Worm (Caenorhabditis elegans): ENCODE data around the gene C25H3.15.

C25H3.15 gene

DNA sequence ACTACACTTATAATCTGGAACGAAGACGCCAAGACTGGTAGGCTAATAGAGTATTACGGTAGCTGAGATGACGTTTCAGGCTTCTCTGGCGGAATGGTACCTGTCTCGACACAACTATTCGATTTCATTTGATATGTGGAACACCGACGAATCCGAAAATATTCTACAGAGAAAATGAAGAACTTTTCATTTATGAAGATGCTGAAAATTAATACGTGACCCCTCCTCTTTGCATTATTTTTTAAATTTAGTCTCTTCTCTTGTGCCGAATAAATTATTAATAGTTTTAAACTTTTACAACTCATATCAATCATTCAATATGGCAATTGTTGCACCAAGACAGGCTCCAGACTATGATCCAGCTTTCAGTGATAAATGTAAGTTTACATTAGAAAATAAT lies 862 bp downstream of the C25H3.15 start, which contains the start of gene C25H3.16:
TSS of gene C25H3.16 (plus strand) at position 301 of the 400 bp plus-strand sequence.
- TF ChIP-seq ets-4 (tag; optimal IDR thresholded peaks at IDR 0.05): no peak
- TF ChIP-seq tbx-2 (tag; optimal IDR thresholded peaks at IDR 0.05): no peak
- no peak for TF ChIP-seq elt-2 (tag; optimal IDR thresholded peaks at IDR 0.05)
- no peak for TF ChIP-seq ztf-16 (tag; optimal IDR thresholded peaks at IDR 0.05)
- no peak for TF ChIP-seq T23F11.4 (GFP tag; optimal IDR thresholded peaks at IDR 0.05)
- no peak for TF ChIP-seq sox-2 (GFP tag; IDR thresholded peaks at IDR 0.05)
- no peak for TF ChIP-seq unc-55 (GFP tag; optimal IDR thresholded peaks at IDR 0.05)
- no peak for TF ChIP-seq pha-4 (tag; optimal IDR thresholded peaks at IDR 0.05)
- no peak for TF ChIP-seq lin-11 (tag; optimal IDR thresholded peaks at IDR 0.05)
- TF ChIP-seq hlh-6 (tag; optimal IDR thresholded peaks at IDR 0.05): no peak
- TF ChIP-seq ttx-3 (tag; optimal IDR thresholded peaks at IDR 0.05): no peak
- TF ChIP-seq C08G9.2 (tag; optimal IDR thresholded peaks at IDR 0.05): no peak
- TF ChIP-seq syd-9 (tag; optimal IDR thresholded peaks at IDR 0.05): no peak

DNA sequence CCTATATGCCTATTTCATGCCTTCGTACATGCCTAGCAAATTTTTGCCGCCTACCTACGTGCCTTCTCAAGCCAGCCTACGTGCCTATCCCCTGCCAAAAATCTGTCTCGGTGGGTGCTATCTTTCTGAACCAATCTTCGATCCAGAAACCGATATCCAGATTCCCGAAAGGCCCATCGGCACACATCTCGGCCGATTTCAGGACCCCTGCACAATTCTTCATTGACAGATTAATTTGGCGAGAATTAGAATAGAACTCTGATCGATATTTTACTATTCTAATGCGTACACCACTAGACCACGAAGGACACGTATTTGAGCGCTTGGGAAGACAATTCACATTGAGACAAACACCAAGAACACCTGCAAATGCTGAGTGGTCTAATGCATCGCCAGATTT lies 2.4 kb downstream of the C25H3.15 start:
- TF ChIP-seq fkh-6 (tag; optimal IDR thresholded peaks at IDR 0.05) (no peak), ztf-16 (tag; optimal IDR thresholded peaks at IDR 0.05) (no peak), fax-1 (tag; optimal IDR thresholded peaks at IDR 0.05) (no peak), ceh-6 (GFP tag; optimal IDR thresholded peaks at IDR 0.05) (no peak), C08G9.2 (tag; optimal IDR thresholded peaks at IDR 0.05) (no peak), unc-55 (GFP tag; optimal IDR thresholded peaks at IDR 0.05) (no peak), tbx-2 (tag; optimal IDR thresholded peaks at IDR 0.05) (no peak), nhr-232 (tag; optimal IDR thresholded peaks at IDR 0.05) (no peak), K09A11.1 (tag; optimal IDR thresholded peaks at IDR 0.05; ENCODE audit: insufficient read depth) (no peak), syd-9 (tag; optimal IDR thresholded peaks at IDR 0.05) (no peak), pqm-1 (tag; optimal IDR thresholded peaks at IDR 0.05) (no peak)

DNA sequence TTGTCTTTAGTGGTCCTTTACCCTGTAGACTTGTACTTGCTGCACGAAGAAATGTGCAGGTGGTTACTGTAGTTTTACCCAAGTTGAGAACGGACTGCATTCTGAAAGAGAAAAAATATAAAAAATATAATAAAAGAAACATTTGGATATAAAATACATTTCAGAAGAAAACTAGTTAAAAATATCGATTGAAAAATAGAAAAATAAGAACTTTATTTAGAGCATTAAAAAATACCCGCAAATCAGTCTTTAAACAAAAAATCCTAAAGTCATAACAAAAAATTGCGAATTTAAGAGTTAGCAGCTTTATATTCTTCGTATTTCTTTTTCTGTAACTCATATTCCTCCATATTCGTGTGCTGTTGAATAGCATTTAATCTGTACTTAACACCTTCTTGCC lies 3.7 kb downstream of the C25H3.15 start, which contains the start of gene C25H3.7:
TSS of gene C25H3.7 (minus strand) at position 101 of the 400 bp plus-strand sequence.
- TF ChIP-seq pat-9 (tag; optimal IDR thresholded peaks at IDR 0.05) (no peak), pros-1 (tag; optimal IDR thresholded peaks at IDR 0.05) (no peak), nfya-1 (tag; optimal IDR thresholded peaks at IDR 0.05) (no peak), zip-5 (tag; optimal IDR thresholded peaks at IDR 0.05) (no peak), ceh-18 (tag; optimal IDR thresholded peaks at IDR 0.05) (no peak), hlh-30 (tag; optimal IDR thresholded peaks at IDR 0.05; ENCODE audit: insufficient read depth) (no peak), ceh-34 (tag; optimal IDR thresholded peaks at IDR 0.05) (no peak), elt-2 (tag; optimal IDR thresholded peaks at IDR 0.05) (no peak), fax-1 (tag; optimal IDR thresholded peaks at IDR 0.05) (no peak), unc-86 (tag; optimal IDR thresholded peaks at IDR 0.05) (no peak), ama-1 (optimal IDR thresholded peaks at IDR 0.05) (no peak), ref-2 (tag; optimal IDR thresholded peaks at IDR 0.05) (no peak), K09A11.1 (tag; optimal IDR thresholded peaks at IDR 0.05; ENCODE audit: insufficient read depth) (no peak), pqm-1 (tag; optimal IDR thresholded peaks at IDR 0.05) (no peak), tbx-2 (tag; optimal IDR thresholded peaks at IDR 0.05) (no peak), unc-3 (GFP tag; conservative IDR thresholded peaks at IDR 0.05) (no peak), unc-3 (tag; optimal IDR thresholded peaks at IDR 0.05) (no peak), ceh-31 (tag; optimal IDR thresholded peaks at IDR 0.05) (no peak), hlh-6 (tag; optimal IDR thresholded peaks at IDR 0.05) (no peak), fkh-10 (GFP tag; optimal IDR thresholded peaks at IDR 0.05) (no peak), ceh-9 (tag; optimal IDR thresholded peaks at IDR 0.05) (no peak)

DNA sequence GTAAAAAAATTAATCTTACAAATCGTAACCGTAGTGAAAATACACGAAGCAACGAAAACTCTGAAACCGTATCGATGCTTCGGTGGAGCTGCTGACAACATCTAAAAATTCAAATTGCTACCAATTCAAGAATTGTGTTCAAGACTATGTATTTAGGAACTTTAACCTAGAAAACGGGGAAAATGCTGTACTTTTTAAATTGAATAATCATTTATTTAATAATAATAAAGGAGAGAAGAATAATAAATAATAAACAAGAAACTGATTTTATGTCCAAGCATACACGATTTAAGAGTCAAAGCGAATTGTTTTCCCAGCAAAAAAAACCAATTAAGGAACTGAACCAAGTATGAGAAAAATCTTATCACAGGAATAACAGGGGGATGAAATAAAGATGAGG lies 4.5 kb downstream of the C25H3.15 start, which contains the start of gene C25H3.17:
TSS of gene C25H3.17 (minus strand) at position 101 of the 400 bp plus-strand sequence.
- TF ChIP-seq tbx-7 (tag; optimal IDR thresholded peaks at IDR 0.05) (no peak), pax-1 (tag; optimal IDR thresholded peaks at IDR 0.05) (no peak), pros-1 (tag; optimal IDR thresholded peaks at IDR 0.05) (no peak), pha-4 (tag; optimal IDR thresholded peaks at IDR 0.05) (no peak), elt-2 (tag; optimal IDR thresholded peaks at IDR 0.05) (no peak), ceh-24 (tag; optimal IDR thresholded peaks at IDR 0.05) (no peak), che-1 (tag; optimal IDR thresholded peaks at IDR 0.05) (no peak), ama-1 (optimal IDR thresholded peaks at IDR 0.05) (no peak), tbx-2 (tag; optimal IDR thresholded peaks at IDR 0.05) (no peak), unc-42 (tag; optimal IDR thresholded peaks at IDR 0.05) (no peak), F13H6.1 (tag; optimal IDR thresholded peaks at IDR 0.05) (no peak), ets-4 (tag; optimal IDR thresholded peaks at IDR 0.05) (no peak)
